Fruit fly (Drosophila melanogaster): Measurements from ENCODE around the gene CG5026.

Gene CG5026

DNA sequence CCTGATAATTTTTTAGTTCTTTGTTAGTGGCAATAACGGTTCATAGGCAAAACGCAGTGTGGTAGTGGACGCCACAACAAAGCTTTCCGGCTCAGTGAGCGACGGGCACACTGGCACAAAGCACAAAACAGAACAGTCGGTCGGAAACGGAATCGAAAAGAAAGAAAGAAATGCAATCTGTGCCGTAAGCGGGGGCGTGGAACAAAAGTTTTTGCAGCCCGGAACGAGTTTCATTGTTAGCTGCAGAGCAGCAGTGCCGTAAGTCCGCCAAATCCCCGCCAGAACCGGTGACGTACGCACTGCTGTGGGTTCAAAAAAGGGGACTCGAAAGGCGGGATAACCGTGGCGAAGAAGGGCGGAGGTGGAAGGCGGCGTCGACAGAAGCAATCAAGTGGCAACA, at the start of gene CG5026 (continued):
- peak; percentile 61 for TF ChIP-seq CoRest (tag; optimal IDR thresholded peaks at IDR 0.05)
- no peak for TF ChIP-seq HLH3B (GFP tag; IDR thresholded peaks at IDR 0.05)
- TF ChIP-seq HmgD (GFP tag; optimal IDR thresholded peaks at IDR 0.05) = no peak
- peak; percentile 24 for TF ChIP-seq Scr (GFP tag; IDR thresholded peaks at IDR 0.05; ENCODE audit: partially characterized antibody)
- TF ChIP-seq Neu2 (GFP tag; optimal IDR thresholded peaks at IDR 0.05; ENCODE audit: borderline replicate concordance) = no peak
- peak; percentile 47 for TF ChIP-seq HmgZ (tag; optimal IDR thresholded peaks at IDR 0.05)
- no peak for TF ChIP-seq dmrt11E (tag; optimal IDR thresholded peaks at IDR 0.05)
- TF ChIP-seq CG17186 (GFP tag; optimal IDR thresholded peaks at IDR 0.05) = no peak
- TF ChIP-seq CG31365 (tag; optimal IDR thresholded peaks at IDR 0.05) = no peak
- peak; percentile 41 for TF ChIP-seq Fer1 (GFP tag; optimal IDR thresholded peaks at IDR 0.05)
- no peak for TF ChIP-seq fru (optimal IDR thresholded peaks at IDR 0.05)
- no peak for TF ChIP-seq ab (GFP tag; optimal IDR thresholded peaks at IDR 0.05)
- TF ChIP-seq CHES-1-like (GFP tag; optimal IDR thresholded peaks at IDR 0.05) = no peak
- no peak for TF ChIP-seq CG16779 (GFP tag; IDR thresholded peaks at IDR 0.05)
- TF ChIP-seq CrebB (tag; optimal IDR thresholded peaks at IDR 0.05) = no peak
- peak; percentile 2 for TF ChIP-seq trem (tag; optimal IDR thresholded peaks at IDR 0.05)
- TF ChIP-seq danr (GFP tag; IDR thresholded peaks at IDR 0.05) = no peak
- TF ChIP-seq Dref (GFP tag; IDR thresholded peaks at IDR 0.05) = peak; percentile 34
- no peak for TF ChIP-seq Adf1 (GFP tag; IDR thresholded peaks at IDR 0.05)
- TF ChIP-seq sisA (GFP tag; IDR thresholded peaks at IDR 0.05) = no peak
- TF ChIP-seq fd96Cb (tag; optimal IDR thresholded peaks at IDR 0.05) = no peak
- no peak for TF ChIP-seq CG13296 (GFP tag; optimal IDR thresholded peaks at IDR 0.05)
- TF ChIP-seq CG32767 (GFP tag; IDR thresholded peaks at IDR 0.05) = no peak
- no peak for TF ChIP-seq mld (GFP tag; IDR thresholded peaks at IDR 0.05; ENCODE audit: partially characterized antibody)
- no peak for TF ChIP-seq CG12155 (GFP tag; optimal IDR thresholded peaks at IDR 0.05)
- peak; percentile 6 for TF ChIP-seq CG11398 (GFP tag; optimal IDR thresholded peaks at IDR 0.05)
- TF ChIP-seq ATbp (GFP tag; optimal IDR thresholded peaks at IDR 0.05) = no peak
- no peak for TF ChIP-seq peb (GFP tag; IDR thresholded peaks at IDR 0.05)
- peak; percentile 63; the same call in 2 of the 3 replicates for TF ChIP-seq ci (GFP tag; IDR thresholded peaks at IDR 0.05)
- no peak for TF ChIP-seq wek (GFP tag; optimal IDR thresholded peaks at IDR 0.05)
- peak; percentile 90 for TF ChIP-seq MBD-R2 (GFP tag; IDR thresholded peaks at IDR 0.05)
- TF ChIP-seq CG1602 (GFP tag; optimal IDR thresholded peaks at IDR 0.05) = no peak
- no peak for TF ChIP-seq schlank (tag; optimal IDR thresholded peaks at IDR 0.05)
- TF ChIP-seq Nf-YB (GFP tag; optimal IDR thresholded peaks at IDR 0.05) = no peak
- no peak for TF ChIP-seq CG1647 (GFP tag; optimal IDR thresholded peaks at IDR 0.05)

DNA sequence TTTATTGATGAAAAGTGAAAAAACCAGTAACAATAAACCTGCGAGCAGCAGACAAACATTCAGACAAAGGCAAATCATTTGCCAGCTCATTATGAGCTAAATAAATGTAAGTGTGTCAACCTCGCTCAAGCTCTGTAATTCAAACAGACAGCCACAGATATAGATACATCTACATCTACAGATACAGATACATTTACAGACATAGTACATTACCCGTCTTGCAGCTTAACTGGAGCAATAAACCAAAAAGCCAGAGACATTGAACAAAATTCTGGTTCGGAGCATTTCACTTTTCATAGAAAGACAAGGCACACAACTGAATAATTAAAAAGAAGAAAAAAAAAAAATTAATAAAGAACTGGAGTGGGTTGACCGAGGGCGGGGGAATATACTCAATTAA, 48.6 kb upstream of the CG5026 start:
- TF ChIP-seq vvl (GFP tag; IDR thresholded peaks at IDR 0.05) (peak; percentile 20; the same call in 1 of the 2 replicates), Med (GFP tag) (peak; percentile 1), Awh (GFP tag; IDR thresholded peaks at IDR 0.05) (peak; percentile 60; the same call in 1 of the 2 replicates), cg (GFP tag; optimal IDR thresholded peaks at IDR 0.05) (peak; percentile 16), Blimp-1 (GFP tag; optimal IDR thresholded peaks at IDR 0.05) (peak; percentile 62), al (GFP tag; IDR thresholded peaks at IDR 0.05) (no peak), CG8281 (tag; optimal IDR thresholded peaks at IDR 0.05) (peak; percentile 50), Gsc (GFP tag; IDR thresholded peaks at IDR 0.05) (no peak)
